Fruit fly (Drosophila melanogaster) Kc167 (cell line): Measurements from ENCODE around the gene CG11899.

Experiments
- h ChIP-seq: fragments of >200 bp; optimal IDR thresholded peaks from 3 replicates; lab custom pipeline; 2018; ENCODE audit warnings: missing external identifiers
- psq ChIP-seq: fragments of >200 bp; optimal IDR thresholded peaks from 2 replicates; lab custom pipeline; 2017; ENCODE audit warnings: missing external identifiers
- ttk ChIP-seq: sonication (Bioruptor generic); optimal IDR thresholded peaks from 2 replicates; lab custom pipeline; 2017; ENCODE audit warnings: missing external identifiers

dm6 chr3R:29218001-29218400 lies 17.7 kb downstream of the CG11899 start:
- TF ChIP-seq ttk (no peak), h (lab: Kevin White, UChicago) (no peak), psq (lab: Kevin White, UChicago) (no peak)
